Fruit fly (Drosophila melanogaster) whole organism, pupa: ENCODE data around the gene SREBP.

Source experiments
- CG10348 ChIP-seq: fragments of 200-800 bp; sonication (Bioruptor generic); IDR thresholded peaks from 2 replicates; pipeline ENCODE4 v1.3.6; 2022; ENCODE audit warnings: missing biosample characterization, missing genetic modification characterization
- CG12605 ChIP-seq: fragments of 200-800 bp; sonication (Bioruptor generic); IDR thresholded peaks from 2 replicates; pipeline ENCODE4 v1.3.6; 2022; ENCODE audit warnings: missing biosample characterization, missing genetic modification characterization
- CG13204 ChIP-seq: fragments of 200-800 bp; sonication (Bioruptor generic); optimal IDR thresholded peaks from 2 replicates; lab custom pipeline; 2018; ENCODE audit warnings: missing biosample characterization, mild to moderate bottlenecking, missing genetic modification characterization, moderate library complexity
- CG14655 ChIP-seq: fragments of 200-800 bp; sonication (Bioruptor generic); optimal IDR thresholded peaks from 3 replicates; lab custom pipeline; 2017; ENCODE audit warnings: mild to moderate bottlenecking, missing biosample characterization, missing genetic modification reagents, missing genetic modification characterization
- CG15710 ChIP-seq: fragments of 200-800 bp; sonication (Bioruptor generic); optimal IDR thresholded peaks from 2 replicates; lab custom pipeline; 2018; ENCODE audit warnings: missing biosample characterization, mild to moderate bottlenecking, missing genetic modification characterization, moderate library complexity
- CG17806 ChIP-seq: fragments of 200-800 bp; sonication (Bioruptor generic); optimal IDR thresholded peaks from 2 replicates; lab custom pipeline; 2018; ENCODE audit warnings: missing biosample characterization, mild to moderate bottlenecking, missing genetic modification characterization, moderate library complexity
- CG32121 ChIP-seq: fragments of 200-800 bp; sonication (Bioruptor generic); IDR thresholded peaks from 2 replicates; pipeline ENCODE4 v1.3.6; 2022; ENCODE audit warnings: missing biosample characterization, missing genetic modification characterization
- CG34367 ChIP-seq: fragments of 200-800 bp; sonication (Bioruptor generic); optimal IDR thresholded peaks from 2 replicates; lab custom pipeline; 2018; ENCODE audit warnings: missing biosample characterization, mild to moderate bottlenecking, missing genetic modification characterization
- CG4496 ChIP-seq: fragments of 200-800 bp; sonication (Bioruptor generic); IDR thresholded peaks from 3 replicates; pipeline ENCODE4 v1.3.6; 2022; ENCODE audit warnings: missing biosample characterization, missing genetic modification characterization
- CG8159 ChIP-seq: fragments of 200-800 bp; sonication (Bioruptor generic); optimal IDR thresholded peaks from 3 replicates; lab custom pipeline; 2018; ENCODE audit warnings: missing biosample characterization, mild to moderate bottlenecking, missing genetic modification characterization, moderate library complexity
- CG8301 ChIP-seq: fragments of 200-800 bp; sonication (Bioruptor generic); optimal IDR thresholded peaks from 2 replicates; lab custom pipeline; 2018; ENCODE audit warnings: missing biosample characterization, mild to moderate bottlenecking, missing genetic modification characterization
- CG9948 ChIP-seq: fragments of 200-800 bp; sonication (Bioruptor generic); optimal IDR thresholded peaks from 2 replicates; lab custom pipeline; 2018; ENCODE audit warnings: missing biosample characterization, mild to moderate bottlenecking, missing genetic modification characterization, moderate library complexity
- D1 ChIP-seq: fragments of 200-800 bp; sonication (Bioruptor generic); optimal IDR thresholded peaks from 2 replicates; lab custom pipeline; 2018; ENCODE audit warnings: missing biosample characterization, mild to moderate bottlenecking, missing genetic modification characterization, moderate library complexity
- EcR ChIP-seq: fragments of 200-800 bp; sonication (Bioruptor generic); optimal IDR thresholded peaks from 3 replicates; lab custom pipeline; 2019; ENCODE audit warnings: missing biosample characterization, missing genetic modification characterization, mild to moderate bottlenecking, moderate library complexity, missing genetic modification reagents
- Ets98B ChIP-seq: fragments of 200-800 bp; sonication (Bioruptor generic); IDR thresholded peaks from 2 replicates; pipeline ENCODE4 v1.3.6; 2022; ENCODE audit warnings: missing biosample characterization, missing genetic modification characterization
- Pif1A ChIP-seq: fragments of 200-800 bp; sonication (Bioruptor generic); optimal IDR thresholded peaks from 3 replicates; lab custom pipeline; 2016; ENCODE audit warnings: missing biosample characterization, missing genetic modification characterization
- Pif1B ChIP-seq: fragments of 200-800 bp; sonication (Bioruptor generic); optimal IDR thresholded peaks from 3 replicates; lab custom pipeline; 2016; ENCODE audit warnings: missing biosample characterization, missing genetic modification characterization
- Snoo ChIP-seq: fragments of 200-800 bp; sonication (Bioruptor generic); optimal IDR thresholded peaks from 3 replicates; lab custom pipeline; 2017; ENCODE audit warnings: missing biosample characterization, mild to moderate bottlenecking, missing genetic modification characterization, inconsistent platforms
- fd96Ca ChIP-seq: fragments of 200-800 bp; sonication (Bioruptor generic); IDR thresholded peaks from 3 replicates; pipeline ENCODE4 v1.3.6; 2022; ENCODE audit warnings: missing biosample characterization, missing genetic modification characterization
- gl ChIP-seq: fragments of 200-800 bp; sonication (Bioruptor generic); optimal IDR thresholded peaks from 2 replicates; lab custom pipeline; 2018; ENCODE audit warnings: missing biosample characterization, mild to moderate bottlenecking, missing genetic modification characterization
- rn ChIP-seq: fragments of 200-800 bp; sonication (Bioruptor generic); IDR thresholded peaks from 2 replicates; pipeline ENCODE4 v1.3.6; 2022; ENCODE audit warnings: missing biosample characterization, missing genetic modification characterization

The SREBP gene

DNA sequence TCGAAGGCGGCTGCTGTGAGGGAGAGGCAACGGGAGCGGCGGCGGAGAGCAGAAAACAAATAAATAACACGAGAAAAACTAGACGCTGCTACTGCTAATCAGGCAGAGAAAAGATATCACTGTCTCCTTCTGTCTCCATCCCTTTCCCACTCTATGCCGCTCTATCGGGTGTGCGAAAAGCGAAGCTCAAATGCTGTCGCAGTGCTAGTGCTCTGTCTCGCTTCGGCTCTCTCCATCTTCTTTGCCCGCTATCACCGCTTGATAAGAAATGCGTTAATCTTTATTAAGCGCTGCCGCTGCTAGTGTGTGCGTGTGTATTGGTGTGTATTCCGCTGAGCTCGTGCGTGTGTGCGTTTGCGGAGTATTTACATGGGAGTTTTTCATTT lies 2.1 kb upstream of the SREBP start:
- peak; percentile 94 for TF ChIP-seq CG13204 (GFP tag; lab: Kevin White, UChicago)
- no peak for TF ChIP-seq D1 (tag; lab: Kevin White, UChicago)
- TF ChIP-seq EcR (GFP tag; lab: Kevin White, UChicago), result peak; percentile 20
- 0 out of 3 replicates have a peak, but pooled peaks have one; percentile 5 for TF ChIP-seq fd96Ca (GFP tag; lab: Robert Waterston, UW)
- TF ChIP-seq CG4496 (GFP tag; lab: Robert Waterston, UW), result peak; percentile 52; the same call in 1 of the 3 replicates
- TF ChIP-seq, all 21 proteins: peak for 4

dm6 chr3L:19792717-19793437 lies 858 bp upstream of the SREBP start:
- peak; percentile 64 for TF ChIP-seq gl
- no peak for TF ChIP-seq EcR (GFP tag; lab: Kevin White, UChicago)
- no peak for TF ChIP-seq Pif1B (GFP tag; lab: Kevin White, UChicago)
- TF ChIP-seq CG8159 (tag; lab: Kevin White, UChicago), result peak; percentile 35
- TF ChIP-seq CG12605, result peak; percentile 85
- TF ChIP-seq CG9948, result no peak
- TF ChIP-seq CG14655 (GFP tag; lab: Kevin White, UChicago), result peak; percentile 71
- TF ChIP-seq CG15710 (tag; lab: Kevin White, UChicago), result peak; percentile 27
- TF ChIP-seq CG8301 (tag; lab: Kevin White, UChicago), result peak; percentile 58
- peak; percentile 81 for TF ChIP-seq fd96Ca (GFP tag; lab: Robert Waterston, UW)
- TF ChIP-seq CG4496 (GFP tag; lab: Robert Waterston, UW), result peak; percentile 78
- TF ChIP-seq CG34367 (tag; lab: Kevin White, UChicago), result no peak
- TF ChIP-seq Ets98B, result peak; percentile 74
- TF ChIP-seq CG13204 (GFP tag; lab: Kevin White, UChicago), result peak; percentile 82
- TF ChIP-seq D1 (tag; lab: Kevin White, UChicago), result no peak
- no peak for TF ChIP-seq Pif1A (GFP tag; lab: Kevin White, UChicago)
- no peak for TF ChIP-seq CG10348 (GFP tag; lab: Robert Waterston, UW)
- peak; percentile 52; the same call in 1 of the 2 replicates for TF ChIP-seq rn (GFP tag; lab: Robert Waterston, UW)
- TF ChIP-seq Snoo (tag; lab: Kevin White, UChicago), result no peak
- no peak for TF ChIP-seq CG17806 (tag; lab: Kevin White, UChicago)
- TF ChIP-seq CG32121 (GFP tag; lab: Robert Waterston, UW), result peak; percentile 41; the same call in 1 of the 2 replicates

DNA sequence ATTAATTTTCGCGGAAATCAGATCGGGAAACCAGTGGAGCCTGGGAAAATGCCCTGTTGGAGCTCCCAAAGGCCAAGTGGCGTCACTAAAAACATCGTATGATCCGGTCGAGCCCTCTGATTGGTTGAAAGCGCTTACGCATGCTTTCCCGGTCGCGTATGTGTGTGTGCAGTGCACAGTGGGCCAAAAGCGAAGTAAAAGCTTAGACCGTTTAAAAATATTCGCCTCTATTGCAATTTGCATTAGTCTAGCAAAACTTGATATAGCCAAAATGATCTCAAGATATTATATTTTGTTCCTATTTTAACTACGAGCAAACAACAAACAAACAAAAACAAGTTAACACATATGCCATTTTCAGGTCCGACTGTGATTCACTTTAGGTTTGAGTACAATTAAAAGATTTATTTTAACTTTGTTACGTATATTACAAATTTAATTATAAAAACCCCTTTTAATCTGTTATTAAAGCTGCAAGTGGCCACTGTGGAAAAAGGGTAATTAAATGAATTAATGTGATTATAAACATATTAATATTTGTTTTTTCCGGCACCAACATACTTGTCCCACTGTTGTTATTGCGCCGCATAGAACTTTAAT lies 568 bp downstream of the SREBP start:
- TF ChIP-seq CG9948, result peak; percentile 85
- no peak for TF ChIP-seq CG13204 (GFP tag; lab: Kevin White, UChicago)
- TF ChIP-seq fd96Ca (GFP tag; lab: Robert Waterston, UW), result peak; percentile 82
- peak; percentile 75 for TF ChIP-seq CG34367 (tag; lab: Kevin White, UChicago)
- TF ChIP-seq CG12605, result peak; percentile 43; the same call in 1 of the 2 replicates
- peak; percentile 48; the same call in 1 of the 2 replicates for TF ChIP-seq CG10348 (GFP tag; lab: Robert Waterston, UW)
- TF ChIP-seq CG8301 (tag; lab: Kevin White, UChicago), result peak; percentile 89
- no peak for TF ChIP-seq CG14655 (GFP tag; lab: Kevin White, UChicago)
- peak; percentile 84 for TF ChIP-seq D1 (tag; lab: Kevin White, UChicago)
- TF ChIP-seq Pif1B (GFP tag; lab: Kevin White, UChicago), result peak; percentile 97
- peak; percentile 82 for TF ChIP-seq CG17806 (tag; lab: Kevin White, UChicago)
- peak; percentile 85 for TF ChIP-seq CG15710 (tag; lab: Kevin White, UChicago)
- TF ChIP-seq Snoo (tag; lab: Kevin White, UChicago), result peak; percentile 86
- TF ChIP-seq EcR (GFP tag; lab: Kevin White, UChicago), result no peak
- TF ChIP-seq CG32121 (GFP tag; lab: Robert Waterston, UW), result peak; percentile 80
- TF ChIP-seq Pif1A (GFP tag; lab: Kevin White, UChicago), result peak; percentile 98
- peak; percentile 10; the same call in 1 of the 2 replicates for TF ChIP-seq rn (GFP tag; lab: Robert Waterston, UW)
- TF ChIP-seq Ets98B, result peak; percentile 78
- peak; percentile 50 for TF ChIP-seq gl
- TF ChIP-seq CG8159 (tag; lab: Kevin White, UChicago), result peak; percentile 90
- peak; percentile 84 for TF ChIP-seq CG4496 (GFP tag; lab: Robert Waterston, UW)

dm6 chr3L:19798978-19799377 lies 5.2 kb downstream of the SREBP start, which contains the start of gene Ir76a:
Ir76a (plus strand) TSS chr3L:19799278.
- TF ChIP-seq CG15710 (tag; lab: Kevin White, UChicago), result no peak
- no peak for TF ChIP-seq CG10348 (GFP tag; lab: Robert Waterston, UW)
- TF ChIP-seq CG4496 (GFP tag; lab: Robert Waterston, UW), result no peak
- no peak for TF ChIP-seq CG34367 (tag; lab: Kevin White, UChicago)
- no peak for TF ChIP-seq EcR (GFP tag; lab: Kevin White, UChicago)
- no peak for TF ChIP-seq CG32121 (GFP tag; lab: Robert Waterston, UW)
- TF ChIP-seq Snoo (tag; lab: Kevin White, UChicago), result no peak
- no peak for TF ChIP-seq Ets98B
- TF ChIP-seq rn (GFP tag; lab: Robert Waterston, UW), result no peak
- no peak for TF ChIP-seq CG8159 (tag; lab: Kevin White, UChicago)
- TF ChIP-seq gl, result no peak
- TF ChIP-seq D1 (tag; lab: Kevin White, UChicago), result no peak
- TF ChIP-seq CG17806 (tag; lab: Kevin White, UChicago), result no peak
- no peak for TF ChIP-seq CG8301 (tag; lab: Kevin White, UChicago)
- no peak for TF ChIP-seq fd96Ca (GFP tag; lab: Robert Waterston, UW)
- TF ChIP-seq Pif1B (GFP tag; lab: Kevin White, UChicago), result no peak
